Worm (Caenorhabditis elegans): ENCODE results near the gene srh-23.
A peak's percentile ranks its signal among the peaks of the same experiment; 100 is the strongest.

Gene srh-23

DNA sequence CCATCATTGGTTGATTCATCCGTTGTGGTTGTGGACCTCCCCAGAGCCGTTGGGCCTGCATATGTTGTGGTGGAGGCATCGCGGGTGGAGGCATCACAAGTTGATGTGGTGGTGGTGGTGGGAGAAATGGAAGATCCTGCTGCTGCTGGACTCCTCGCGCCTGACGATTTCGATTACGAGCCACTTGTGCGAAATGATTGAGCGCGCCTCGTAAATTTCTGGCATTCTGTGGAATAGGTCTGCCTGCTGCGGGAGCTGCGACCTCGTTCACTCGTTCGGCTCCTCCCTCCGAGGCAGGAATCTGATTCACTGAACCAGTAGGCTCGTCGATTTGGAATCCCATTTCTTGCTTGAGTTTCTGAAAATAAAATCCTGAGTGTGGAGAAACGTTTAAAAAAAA is 39.8 kb downstream of the srh-23 start (continued):
- TF ChIP-seq Y53G8AR.9 (GFP tag; conservative IDR thresholded peaks at IDR 0.05) (peak; percentile 25; the same call in 1 of the 2 replicates), nfyb-1 (GFP tag; IDR thresholded peaks at IDR 0.05) (no peak), lsl-1 (GFP tag; optimal IDR thresholded peaks at IDR 0.05) (no peak), nfya-1 (tag; optimal IDR thresholded peaks at IDR 0.05; ENCODE audit: borderline replicate concordance, insufficient read depth) (no peak), lir-1 (GFP tag; conservative IDR thresholded peaks at IDR 0.05) (no peak), F55B11.4 (tag; optimal IDR thresholded peaks at IDR 0.05; ENCODE audit: borderline replicate concordance, insufficient read depth) (no peak), tlf-1 (GFP tag; optimal IDR thresholded peaks at IDR 0.05) (no peak), unc-130 (GFP tag; optimal IDR thresholded peaks at IDR 0.05) (no peak), ceh-91 (GFP tag; IDR thresholded peaks at IDR 0.05) (no peak), dox-1 (GFP tag; IDR thresholded peaks at IDR 0.05) (0 out of 2 replicates have a peak, but pooled peaks have one; percentile 16), madf-6 (GFP tag; IDR thresholded peaks at IDR 0.05) (no peak), hlh-26 (GFP tag; conservative IDR thresholded peaks at IDR 0.05) (no peak), ztf-28 (GFP tag; IDR thresholded peaks at IDR 0.05) (no peak), F49E8.2 (tag; optimal IDR thresholded peaks at IDR 0.05; ENCODE audit: insufficient read depth) (no peak)

DNA sequence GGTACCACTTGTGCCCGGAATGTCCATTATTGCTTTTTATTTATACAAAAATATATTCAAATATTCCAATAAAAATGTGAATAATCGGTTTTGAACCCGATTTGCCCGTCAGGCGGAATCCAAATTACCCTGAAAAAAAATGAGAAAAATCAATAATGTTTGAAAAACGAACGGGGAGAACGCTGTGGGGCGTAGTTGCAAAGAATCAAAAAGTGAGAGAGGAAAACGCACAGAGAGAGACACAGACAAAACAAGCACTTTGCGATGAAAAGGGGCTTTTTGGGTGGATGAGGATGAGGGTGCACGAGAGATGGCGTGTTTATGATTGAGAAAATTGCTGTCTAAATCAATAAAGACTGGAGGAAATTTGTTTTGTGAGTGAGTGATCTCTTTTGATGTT is 42.1 kb downstream of the srh-23 start, which contains the start of gene tam-1:
Gene tam-1 (minus strand): TSS at position 135 of the 400 bp plus-strand sequence.
- TF ChIP-seq cebp-1 (GFP tag; IDR thresholded peaks at IDR 0.05) = no peak
- TF ChIP-seq cebp-1 (tag; optimal IDR thresholded peaks at IDR 0.05) = peak; percentile 39
- TF ChIP-seq hmg-1.2 (GFP tag; IDR thresholded peaks at IDR 0.05) = peak; percentile 20; the same call in 1 of the 2 replicates
- TF ChIP-seq nfyb-1 (GFP tag; IDR thresholded peaks at IDR 0.05) = no peak

DNA sequence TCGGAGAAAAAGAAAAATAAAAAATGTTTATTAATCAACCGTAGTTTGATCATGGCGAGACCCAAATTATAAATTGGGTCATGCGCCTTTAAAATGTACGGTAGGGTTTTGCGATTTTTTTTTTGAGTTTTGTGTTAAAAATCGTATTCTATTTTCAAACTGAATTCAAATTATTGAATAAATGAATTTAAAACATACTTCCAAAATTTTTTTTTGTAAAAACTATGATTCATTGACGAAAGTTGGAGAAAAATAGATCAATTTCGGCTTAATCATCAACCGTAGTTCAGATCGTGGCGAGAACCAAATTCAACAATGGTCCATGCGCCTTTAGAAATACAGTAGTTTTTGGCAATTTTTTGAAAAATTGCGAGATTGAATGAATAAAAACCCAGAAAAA is 42.7 kb downstream of the srh-23 start:
- TF ChIP-seq F33H1.4 (GFP tag; IDR thresholded peaks at IDR 0.05) (peak; percentile 93), snpc-3.4 (tag; optimal IDR thresholded peaks at IDR 0.05) (peak; percentile 6), efl-1 (GFP tag; optimal IDR thresholded peaks at IDR 0.05) (peak; percentile 52), F57A8.1 (GFP tag; optimal IDR thresholded peaks at IDR 0.05) (no peak), lsl-1 (GFP tag; optimal IDR thresholded peaks at IDR 0.05) (peak; percentile 99), ztf-18 (tag; optimal IDR thresholded peaks at IDR 0.05) (no peak), madf-6 (GFP tag; IDR thresholded peaks at IDR 0.05) (peak; percentile 95), ekl-4 (GFP tag; IDR thresholded peaks at IDR 0.05) (no peak), chd-7 (tag; optimal IDR thresholded peaks at IDR 0.05) (no peak), dpl-1 (GFP tag; optimal IDR thresholded peaks at IDR 0.05) (peak; percentile 9), lin-54 (GFP tag; optimal IDR thresholded peaks at IDR 0.05) (peak; percentile 75), him-1 (tag; optimal IDR thresholded peaks at IDR 0.05) (peak; percentile 73), gei-17 (GFP tag; optimal IDR thresholded peaks at IDR 0.05) (no peak), xnd-1 (tag; optimal IDR thresholded peaks at IDR 0.05) (peak; percentile 98), madf-8 (GFP tag; conservative IDR thresholded peaks at IDR 0.05) (peak; percentile 79), ceh-91 (GFP tag; IDR thresholded peaks at IDR 0.05) (peak; percentile 60), D2030.7 (GFP tag; IDR thresholded peaks at IDR 0.05) (peak; percentile 78), snpc-4 (GFP tag; optimal IDR thresholded peaks at IDR 0.05) (no peak), snpc-4 (tag; optimal IDR thresholded peaks at IDR 0.05) (peak in 1 of 4 experiments; percentile 39)

DNA sequence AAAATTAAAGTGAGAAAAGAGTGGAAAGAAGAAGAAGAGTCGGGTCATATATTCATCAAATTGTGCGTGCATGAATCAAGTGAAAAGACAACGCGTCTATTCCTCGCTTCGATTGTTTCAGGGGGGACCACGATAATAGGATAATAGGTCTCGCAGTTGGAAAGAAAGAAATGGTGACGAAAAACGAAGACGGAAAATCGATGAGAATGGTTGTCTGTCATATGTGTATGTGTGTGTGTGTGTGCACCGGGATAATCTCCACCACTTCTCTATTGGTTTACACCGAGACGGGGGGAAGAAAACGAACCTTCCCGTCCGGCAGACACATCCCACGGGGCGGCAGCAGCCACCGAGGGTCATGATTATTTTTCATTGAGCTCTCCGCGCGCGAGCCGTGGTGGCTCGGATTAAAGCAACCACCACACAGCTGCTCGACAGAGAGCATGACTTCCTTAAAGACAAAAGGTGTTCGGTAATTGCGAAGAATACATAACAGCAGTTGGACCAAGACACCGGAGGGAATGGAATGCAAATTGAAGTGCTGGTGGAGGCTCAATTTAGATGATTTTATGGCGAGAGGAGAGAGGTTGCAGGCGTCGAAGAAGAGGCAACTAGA is 43.2 kb downstream of the srh-23 start:
- TF ChIP-seq xnd-1 (tag; optimal IDR thresholded peaks at IDR 0.05) (no peak), mes-4 (tag; optimal IDR thresholded peaks at IDR 0.05) (no peak), chd-7 (tag; optimal IDR thresholded peaks at IDR 0.05) (peak; percentile 20), nfyb-1 (GFP tag; IDR thresholded peaks at IDR 0.05) (0 out of 2 replicates have a peak, but pooled peaks have one; percentile 25), mxl-1 (tag; optimal IDR thresholded peaks at IDR 0.05) (no peak), F55B11.4 (tag; optimal IDR thresholded peaks at IDR 0.05; ENCODE audit: borderline replicate concordance, insufficient read depth) (no peak), nhr-80 (tag; optimal IDR thresholded peaks at IDR 0.05) (no peak), pbrm-1 (GFP tag; IDR thresholded peaks at IDR 0.05) (no peak), ztf-6 (GFP tag; IDR thresholded peaks at IDR 0.05) (no peak), egrh-3 (GFP tag; IDR thresholded peaks at IDR 0.05) (no peak), ztf-18 (tag; optimal IDR thresholded peaks at IDR 0.05) (no peak), pha-4 (tag; optimal IDR thresholded peaks at IDR 0.05) (no peak)
